Fruit fly (Drosophila melanogaster): ENCODE results near the gene CG12011.
A peak's percentile ranks its signal among the peaks of the same experiment; 100 is the strongest.

CG12011 gene

dm6 chr3L:1694317-1694716, at the start of gene CG12011:
Gene CG12011, plus strand, starts transcription at chr3L:1694617.
- TF ChIP-seq CG17801 (GFP tag; optimal IDR thresholded peaks at IDR 0.05; ENCODE audit: partially characterized antibody): no peak

- peak; percentile 97 for TF ChIP-seq CG17801 (GFP tag; optimal IDR thresholded peaks at IDR 0.05; ENCODE audit: partially characterized antibody)
Measured at dm6 chr3L:1644920-1645567, 49.4 kb upstream of the CG12011 start, which contains the start of the genes alphaCOP and CG13919. Gene alphaCOP, minus strand, starts transcription at chr3L:1645199. Gene CG13919, plus strand, starts transcription at chr3L:1645467.

dm6 chr3L:1647276-1647919, 47.0 kb upstream of the CG12011 start, which contains the start of the genes CG17249 and Bro:
Gene CG17249, minus strand, starts transcription at chr3L:1647464.
Gene Bro, plus strand, starts transcription at chr3L:1647869.
- no peak for TF ChIP-seq CG17801 (GFP tag; optimal IDR thresholded peaks at IDR 0.05; ENCODE audit: partially characterized antibody)

dm6 chr3L:1648690-1649355, 45.6 kb upstream of the CG12011 start, which contains the start of gene CG13920:
Gene CG13920, plus strand, starts transcription at chr3L:1648944.
- TF ChIP-seq CG17801 (GFP tag; optimal IDR thresholded peaks at IDR 0.05; ENCODE audit: partially characterized antibody): no peak

dm6 chr3L:1649363-1649762, 45.1 kb upstream of the CG12011 start:
- no peak for TF ChIP-seq CG17801 (GFP tag; optimal IDR thresholded peaks at IDR 0.05; ENCODE audit: partially characterized antibody)

dm6 chr3L:1652700-1653200, 41.7 kb upstream of the CG12011 start, which contains the start of the genes CG7970 and Vta1:
Gene CG7970, plus strand, starts transcription at chr3L:1652750.
Gene Vta1, minus strand, starts transcription at chr3L:1652900.
- TF ChIP-seq CG17801 (GFP tag; optimal IDR thresholded peaks at IDR 0.05; ENCODE audit: partially characterized antibody): peak; percentile 57

- TF ChIP-seq CG17801 (GFP tag; optimal IDR thresholded peaks at IDR 0.05; ENCODE audit: partially characterized antibody): no peak
Measured at dm6 chr3L:1653752-1654151, 40.7 kb upstream of the CG12011 start.

dm6 chr3L:1661738-1662370, 32.6 kb upstream of the CG12011 start:
- no peak for TF ChIP-seq CG17801 (GFP tag; optimal IDR thresholded peaks at IDR 0.05; ENCODE audit: partially characterized antibody)

- no peak for TF ChIP-seq CG17801 (GFP tag; optimal IDR thresholded peaks at IDR 0.05; ENCODE audit: partially characterized antibody)
Measured at dm6 chr3L:1663531-1663930, 30.9 kb upstream of the CG12011 start.

- no peak for TF ChIP-seq CG17801 (GFP tag; optimal IDR thresholded peaks at IDR 0.05; ENCODE audit: partially characterized antibody)
Measured at dm6 chr3L:1664205-1664604, 30.2 kb upstream of the CG12011 start.

- peak; percentile 15 for TF ChIP-seq CG17801 (GFP tag; optimal IDR thresholded peaks at IDR 0.05; ENCODE audit: partially characterized antibody)
Measured at dm6 chr3L:1664876-1665275, 29.5 kb upstream of the CG12011 start, which contains the start of the genes Srrm234 and CG7974. Gene Srrm234, minus strand, starts transcription at chr3L:1665064. Gene CG7974, plus strand, starts transcription at chr3L:1665138.

- no peak for TF ChIP-seq CG17801 (GFP tag; optimal IDR thresholded peaks at IDR 0.05; ENCODE audit: partially characterized antibody)
Measured at dm6 chr3L:1665544-1665943, 28.9 kb upstream of the CG12011 start.

- no peak for TF ChIP-seq CG17801 (GFP tag; optimal IDR thresholded peaks at IDR 0.05; ENCODE audit: partially characterized antibody)
Measured at dm6 chr3L:1667423-1667822, 27.0 kb upstream of the CG12011 start.

dm6 chr3L:1668504-1668903, 25.9 kb upstream of the CG12011 start, which contains the start of gene RpL23A:
Gene RpL23A, minus strand, starts transcription at chr3L:1668654.
- peak; percentile 87 for TF ChIP-seq CG17801 (GFP tag; optimal IDR thresholded peaks at IDR 0.05; ENCODE audit: partially characterized antibody)

- TF ChIP-seq CG17801 (GFP tag; optimal IDR thresholded peaks at IDR 0.05; ENCODE audit: partially characterized antibody): no peak
Measured at dm6 chr3L:1670008-1670407, 24.4 kb upstream of the CG12011 start, which contains the start of gene RabX5. Gene RabX5, minus strand, starts transcription at chr3L:1670108.
